Fruit fly (Drosophila melanogaster) whole organism, embryonic: ENCODE data around the gene mthl2.
A peak's percentile ranks its signal among the peaks of the same experiment; 100 is the strongest.

ENCODE experiments used
- Aef1 ChIP-seq: fragments of 200-800 bp; sonication (Bioruptor generic); IDR thresholded peaks from 3 replicates; pipeline ENCODE4 v1.3.6; 2022; ENCODE audit warnings: missing biosample characterization, missing genetic modification characterization
- B-H1 ChIP-seq: fragments of 200-800 bp; sonication (Bioruptor generic); IDR thresholded peaks from 3 replicates; pipeline ENCODE4 v1.3.6; 2022; ENCODE audit warnings: missing biosample characterization, missing genetic modification characterization
- Blimp-1 ChIP-seq: fragments of 200-800 bp; sonication (Bioruptor generic); optimal IDR thresholded peaks from 3 replicates; lab custom pipeline; 2018; ENCODE audit warnings: missing biosample characterization, missing genetic modification characterization, mild to moderate bottlenecking, moderate library complexity, missing genetic modification reagents
- CG10209 ChIP-seq: fragments of 200-800 bp; sonication (Bioruptor generic); optimal IDR thresholded peaks from 3 replicates; lab custom pipeline; 2017; ENCODE audit warnings: missing biosample characterization, mild to moderate bottlenecking, missing genetic modification characterization, missing genetic modification reagents
- CG11456 ChIP-seq: fragments of 200-800 bp; sonication (Bioruptor generic); IDR thresholded peaks from 3 replicates; pipeline ENCODE4 v1.3.6; 2022; ENCODE audit warnings: missing biosample characterization, missing genetic modification characterization
- CG12391 ChIP-seq: fragments of 200-800 bp; sonication (Bioruptor generic); optimal IDR thresholded peaks from 3 replicates; lab custom pipeline; 2018; ENCODE audit warnings: missing biosample characterization, mild to moderate bottlenecking, missing genetic modification characterization, moderate library complexity
- CG13296 ChIP-seq: fragments of 200-800 bp; sonication (Bioruptor generic); optimal IDR thresholded peaks from 3 replicates; lab custom pipeline; 2018; ENCODE audit warnings: missing biosample characterization, mild to moderate bottlenecking, missing genetic modification characterization
- CG13775 ChIP-seq: fragments of 200-800 bp; sonication (Bioruptor generic); optimal IDR thresholded peaks from 3 replicates; lab custom pipeline; 2017; ENCODE audit warnings: missing biosample characterization, mild to moderate bottlenecking, missing genetic modification characterization
- CG14710 ChIP-seq: fragments of 200-800 bp; sonication (Bioruptor generic); optimal IDR thresholded peaks from 3 replicates; lab custom pipeline; 2019; ENCODE audit warnings: missing biosample characterization, mild to moderate bottlenecking, missing genetic modification characterization, moderate library complexity
- CG17359 ChIP-seq: fragments of 200-800 bp; sonication (Bioruptor generic); optimal IDR thresholded peaks from 3 replicates; lab custom pipeline; 2018; ENCODE audit warnings: missing biosample characterization, mild to moderate bottlenecking, missing genetic modification characterization, moderate library complexity
- CG3065 ChIP-seq: fragments of 200-800 bp; sonication (Bioruptor generic); optimal IDR thresholded peaks from 2 replicates; lab custom pipeline; 2016; ENCODE audit warnings: missing biosample characterization, missing genetic modification characterization
- CG34224 ChIP-seq: fragments of 200-800 bp; sonication (Bioruptor generic); IDR thresholded peaks from 3 replicates; pipeline ENCODE4 v1.3.6; 2022; ENCODE audit warnings: missing biosample characterization, missing genetic modification characterization; ENCODE audit not compliant: partially characterized antibody
- CG42726 ChIP-seq: fragments of 200-800 bp; sonication (Bioruptor generic); IDR thresholded peaks from 2 replicates; pipeline ENCODE4 v1.3.6; 2022; ENCODE audit warnings: missing biosample characterization, missing genetic modification characterization; ENCODE audit not compliant: partially characterized antibody
- CG4360 ChIP-seq: fragments of 200-800 bp; sonication (Bioruptor generic); IDR thresholded peaks from 2 replicates; pipeline ENCODE4 v1.3.6; 2022; ENCODE audit warnings: missing biosample characterization, missing genetic modification characterization
- CG43689 ChIP-seq: fragments of 200-800 bp; sonication (Bioruptor generic); IDR thresholded peaks from 2 replicates; pipeline ENCODE4 v1.3.6; 2022; ENCODE audit warnings: missing biosample characterization, missing genetic modification characterization
- CG4424 ChIP-seq: fragments of 200-800 bp; sonication (Bioruptor generic); optimal IDR thresholded peaks from 3 replicates; lab custom pipeline; 2016; ENCODE audit warnings: missing biosample characterization, missing genetic modification characterization
- CG6791 ChIP-seq: fragments of 200-800 bp; sonication (Bioruptor generic); IDR thresholded peaks from 3 replicates; pipeline ENCODE4 v1.3.6; 2022; ENCODE audit warnings: missing biosample characterization, missing genetic modification characterization; ENCODE audit not compliant: partially characterized antibody
- CG8924 ChIP-seq: fragments of 200-800 bp; optimal IDR thresholded peaks from 3 replicates; lab custom pipeline; 2019; ENCODE audit warnings: missing biosample characterization, mild to moderate bottlenecking, missing genetic modification characterization, moderate library complexity
- Dbx ChIP-seq: fragments of 200-800 bp; sonication (Bioruptor generic); IDR thresholded peaks from 3 replicates; pipeline ENCODE4 v1.3.6; 2022; ENCODE audit warnings: missing biosample characterization, missing genetic modification characterization
- Doc3 ChIP-seq: fragments of 200-800 bp; sonication (Bioruptor generic); IDR thresholded peaks from 3 replicates; pipeline ENCODE4 v1.3.6; 2022; ENCODE audit warnings: missing biosample characterization, missing genetic modification characterization; ENCODE audit not compliant: partially characterized antibody
- Dp ChIP-seq: fragments of 200-800 bp; sonication (Bioruptor generic); optimal IDR thresholded peaks from 2 replicates; lab custom pipeline; 2018; ENCODE audit warnings: missing biosample characterization, mild to moderate bottlenecking, missing genetic modification characterization, moderate library complexity
- Dref ChIP-seq: fragments of 200-800 bp; sonication (Bioruptor generic); IDR thresholded peaks from 2 replicates; pipeline ENCODE4 v1.3.6; 2022; ENCODE audit warnings: missing biosample characterization, missing genetic modification characterization
- ERR ChIP-seq: fragments of 200-800 bp; sonication (Bioruptor generic); optimal IDR thresholded peaks from 2 replicates; lab custom pipeline; 2016; ENCODE audit warnings: missing biosample characterization, missing genetic modification characterization
- H15 ChIP-seq: fragments of 200-800 bp; sonication (Bioruptor generic); IDR thresholded peaks from 3 replicates; pipeline ENCODE4 v1.3.6; 2022; ENCODE audit warnings: missing biosample characterization, missing genetic modification characterization
- Hey ChIP-seq: fragments of 200-800 bp; sonication (Bioruptor generic); optimal IDR thresholded peaks from 3 replicates; lab custom pipeline; 2018; ENCODE audit warnings: missing biosample characterization, mild to moderate bottlenecking, missing genetic modification characterization
- Kr ChIP-seq: fragments of 200-800 bp; sonication (Bioruptor generic); optimal IDR thresholded peaks from 2 replicates; lab custom pipeline; 2017; ENCODE audit warnings: missing biosample characterization, mild to moderate bottlenecking, missing genetic modification characterization
- Nf-YB ChIP-seq: fragments of 200-800 bp; sonication (Bioruptor generic); optimal IDR thresholded peaks from 3 replicates; lab custom pipeline; 2019; ENCODE audit warnings: missing biosample characterization, mild to moderate bottlenecking, missing genetic modification characterization, moderate library complexity
- Optix ChIP-seq: fragments of 200-800 bp; sonication (Bioruptor generic); IDR thresholded peaks from 3 replicates; pipeline ENCODE4 v1.3.6; 2022; ENCODE audit warnings: missing biosample characterization, missing genetic modification characterization
- PHDP ChIP-seq: fragments of 200-800 bp; sonication (Bioruptor generic); optimal IDR thresholded peaks from 3 replicates; lab custom pipeline; 2018; ENCODE audit warnings: missing biosample characterization, mild to moderate bottlenecking, missing genetic modification characterization, moderate library complexity
- Sox102F ChIP-seq: fragments of 200-800 bp; sonication (Bioruptor generic); optimal IDR thresholded peaks from 2 replicates; lab custom pipeline; 2018; ENCODE audit warnings: missing biosample characterization, mild to moderate bottlenecking, missing genetic modification characterization, moderate library complexity
- bab2 ChIP-seq: fragments of 200-800 bp; sonication (Bioruptor generic); optimal IDR thresholded peaks from 2 replicates; lab custom pipeline; 2016; ENCODE audit warnings: missing biosample characterization, missing genetic modification characterization
- bbx ChIP-seq: fragments of 200-800 bp; sonication (Bioruptor generic); IDR thresholded peaks from 2 replicates; pipeline ENCODE4 v1.3.6; 2022; ENCODE audit warnings: missing biosample characterization, missing genetic modification characterization; ENCODE audit not compliant: partially characterized antibody
- cad ChIP-seq: fragments of >200 bp; optimal IDR thresholded peaks from 2 replicates; lab custom pipeline; 2017; ENCODE audit warnings: missing biosample characterization, missing genetic modification characterization
- chif ChIP-seq, 2 experiments: fragments of 200-800 bp; sonication (Bioruptor generic); optimal IDR thresholded peaks; 3 replicates each; lab custom pipeline; 2016; ENCODE audit warnings: missing biosample characterization in 2 of 2, missing genetic modification characterization in 2 of 2
- disco-r ChIP-seq: fragments of 200-800 bp; sonication (Bioruptor generic); optimal IDR thresholded peaks from 2 replicates; lab custom pipeline; 2016; ENCODE audit warnings: missing biosample characterization, missing genetic modification characterization
- eyg ChIP-seq: fragments of 200-800 bp; sonication (Bioruptor generic); optimal IDR thresholded peaks from 3 replicates; lab custom pipeline; 2016; ENCODE audit warnings: missing biosample characterization, missing genetic modification characterization
- fd102C ChIP-seq: fragments of 200-800 bp; sonication (Bioruptor generic); optimal IDR thresholded peaks from 2 replicates; lab custom pipeline; 2018; ENCODE audit warnings: missing biosample characterization, mild to moderate bottlenecking, missing genetic modification characterization, moderate library complexity
- gem ChIP-seq: fragments of 200-800 bp; sonication (Bioruptor generic); optimal IDR thresholded peaks from 2 replicates; lab custom pipeline; 2019; ENCODE audit warnings: missing biosample characterization, mild to moderate bottlenecking, missing genetic modification characterization, moderate library complexity
- hkb ChIP-seq, 2 experiments: fragments of 200-800 bp in 1 of 2; fragments of >200 bp in 1 of 2; sonication (Bioruptor generic) in 1 of 2; IDR thresholded peaks in 1 of 2; optimal IDR thresholded peaks in 1 of 2; 2 replicates each; pipeline versions ENCODE4 v1.3.6 to Lab custom; 2017 to 2022; ENCODE audit warnings: missing biosample characterization in 1 of 2, missing genetic modification characterization in 1 of 2
- hth ChIP-seq: fragments of >200 bp; optimal IDR thresholded peaks from 2 replicates; lab custom pipeline; 2017; ENCODE audit warnings: inconsistent platforms
- jigr1 ChIP-seq: fragments of 200-800 bp; sonication (Bioruptor generic); IDR thresholded peaks from 3 replicates; pipeline ENCODE4 v1.3.6; 2022; ENCODE audit warnings: missing biosample characterization, missing genetic modification characterization
- kay ChIP-seq: fragments of 200-800 bp; sonication (Bioruptor generic); optimal IDR thresholded peaks from 2 replicates; lab custom pipeline; 2016; ENCODE audit warnings: missing biosample characterization, missing genetic modification characterization
- kni ChIP-seq: fragments of 200-800 bp; sonication (Bioruptor generic); optimal IDR thresholded peaks from 3 replicates; lab custom pipeline; 2017; ENCODE audit warnings: mild to moderate bottlenecking, missing biosample characterization, missing genetic modification reagents, missing genetic modification characterization
- lbe ChIP-seq: fragments of 200-800 bp; sonication (Bioruptor generic); optimal IDR thresholded peaks from 2 replicates; lab custom pipeline; 2016; ENCODE audit warnings: missing biosample characterization, mild to moderate bottlenecking, missing genetic modification characterization
- lmd ChIP-seq: fragments of 200-800 bp; sonication (Bioruptor generic); IDR thresholded peaks from 2 replicates; pipeline ENCODE4 v1.3.6; 2022; ENCODE audit warnings: missing biosample characterization, missing genetic modification characterization
- onecut ChIP-seq: fragments of 200-800 bp; sonication (Bioruptor generic); IDR thresholded peaks from 2 replicates; pipeline ENCODE4 v1.3.6; 2022; ENCODE audit warnings: missing biosample characterization, missing genetic modification characterization
- prd ChIP-seq, 3 experiments: fragments of >200 bp in 2 of 3; fragments of 200-800 bp in 1 of 3; sonication (Bioruptor generic) in 1 of 3; optimal IDR thresholded peaks in 2 of 3; IDR thresholded peaks in 1 of 3; 2 replicates in 2 of 3; 3 replicates in 1 of 3; pipeline versions ENCODE4 v1.3.6 to Lab custom; 2017 to 2022; ENCODE audit warnings: missing biosample characterization in 1 of 3, missing genetic modification characterization in 1 of 3
- ranshi ChIP-seq: fragments of 200-800 bp; sonication (Bioruptor generic); IDR thresholded peaks from 2 replicates; pipeline ENCODE4 v1.3.6; 2022; ENCODE audit warnings: missing biosample characterization, missing genetic modification characterization
- twi ChIP-seq: fragments of 200-800 bp; optimal IDR thresholded peaks from 2 replicates; lab custom pipeline; 2019; ENCODE audit warnings: missing biosample characterization, mild to moderate bottlenecking, missing genetic modification characterization, moderate library complexity
- zen2 ChIP-seq: fragments of 200-800 bp; sonication (Bioruptor generic); IDR thresholded peaks from 3 replicates; pipeline ENCODE4 v1.3.6; 2022; ENCODE audit warnings: missing biosample characterization, missing genetic modification characterization; ENCODE audit not compliant: partially characterized antibody

The mthl2 gene

DNA sequence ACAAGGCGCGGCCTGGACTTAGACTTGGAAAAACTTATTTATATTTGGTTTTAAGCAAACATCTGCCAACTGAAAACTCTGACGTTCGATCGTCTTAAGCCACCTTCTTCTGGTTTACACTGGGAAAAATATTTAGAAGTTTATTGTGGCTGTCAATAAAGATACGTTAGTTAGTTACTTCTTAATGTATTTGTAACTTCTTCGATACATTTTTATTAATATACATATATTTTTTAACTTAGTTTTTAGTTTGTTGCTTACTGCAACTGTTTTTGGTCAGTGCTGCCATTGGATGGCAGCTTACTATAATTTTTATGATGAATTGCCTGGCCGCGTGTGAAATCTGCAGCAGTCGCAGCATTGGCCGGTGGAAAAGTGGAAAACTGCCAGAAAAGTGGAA, 4.9 kb downstream of the mthl2 start (continued):
- TF ChIP-seq CG4360 (GFP tag; lab: Robert Waterston, UW) (no peak), disco-r (no peak), ERR (GFP tag; lab: Kevin White, UChicago) (no peak), gem (tag; lab: Kevin White, UChicago) (peak; percentile 64), lbe (GFP tag; lab: Kevin White, UChicago) (no peak), Blimp-1 (GFP tag; lab: Kevin White, UChicago) (peak; percentile 12), Kr (GFP tag; lab: Kevin White, UChicago) (no peak), Dref (no peak), Hey (tag; lab: Kevin White, UChicago) (no peak), zen2 (GFP tag; lab: Robert Waterston, UW) (no peak), CG4424 (GFP tag; lab: Kevin White, UChicago) (peak; percentile 4), jigr1 (GFP tag; lab: Robert Waterston, UW) (no peak), prd (optimal IDR thresholded peaks at IDR 0.05; lab: Kevin White, UChicago) (no peak), prd (GFP tag; IDR thresholded peaks at IDR 0.05; lab: Robert Waterston, UW) (peak; percentile 19; the same call in 1 of the 3 replicates), Nf-YB (GFP tag; lab: Kevin White, UChicago) (no peak), ranshi (GFP tag; lab: Robert Waterston, UW) (no peak), fd102C (GFP tag; lab: Kevin White, UChicago) (no peak), CG8924 (no peak), CG17359 (tag; lab: Kevin White, UChicago) (peak; percentile 39), lmd (GFP tag; lab: Robert Waterston, UW) (no peak), eyg (no peak), hth (lab: Kevin White, UChicago) (no peak), Dp (GFP tag; lab: Kevin White, UChicago) (no peak), bab2 (GFP tag; lab: Kevin White, UChicago) (no peak), H15 (GFP tag; lab: Robert Waterston, UW) (no peak), Optix (GFP tag; lab: Robert Waterston, UW) (no peak), Sox102F (GFP tag; lab: Kevin White, UChicago) (peak; percentile 50), CG11456 (GFP tag; lab: Robert Waterston, UW) (no peak), CG43689 (no peak), kay (GFP tag; lab: Kevin White, UChicago) (no peak), bbx (no peak), twi (tag; lab: Kevin White, UChicago) (no peak), Dbx (GFP tag; lab: Robert Waterston, UW) (no peak), hkb (optimal IDR thresholded peaks at IDR 0.05; lab: Kevin White, UChicago) (no peak), hkb (GFP tag; IDR thresholded peaks at IDR 0.05; lab: Robert Waterston, UW) (peak; percentile 41; the same call in 1 of the 2 replicates), CG12391 (tag; lab: Kevin White, UChicago) (peak; percentile 34), CG42726 (GFP tag; lab: Robert Waterston, UW) (no peak), kni (no peak), CG14710 (tag; lab: Kevin White, UChicago) (peak; percentile 10), CG3065 (GFP tag; lab: Kevin White, UChicago) (no peak), Doc3 (GFP tag; lab: Robert Waterston, UW) (no peak), CG10209 (GFP tag; lab: Kevin White, UChicago) (no peak), CG13775 (GFP tag; lab: Kevin White, UChicago) (no peak), Aef1 (GFP tag; lab: Robert Waterston, UW) (no peak), cad (no peak), chif (GFP tag; optimal IDR thresholded peaks at IDR 0.05; lab: Kevin White, UChicago) (no peak), CG13296 (GFP tag; lab: Kevin White, UChicago) (no peak), CG6791 (GFP tag; lab: Robert Waterston, UW) (no peak), PHDP (tag; lab: Kevin White, UChicago) (no peak), CG34224 (GFP tag; lab: Robert Waterston, UW) (no peak), B-H1 (GFP tag; lab: Robert Waterston, UW) (no peak), onecut (GFP tag; lab: Robert Waterston, UW) (no peak)
